Worm (Caenorhabditis elegans) whole organism, L3 larva: Measurements from ENCODE around the gene B0034.4.

ENCODE experiments used
- R02D3.7 ChIP-seq: fragments of 150-350 bp; optimal IDR thresholded peaks from 2 replicates; lab custom pipeline; 2014; ENCODE audit warnings: missing biosample characterization, missing genetic modification characterization
- ZK546.5 ChIP-seq: sonication (generic microtip); optimal IDR thresholded peaks from 2 replicates; lab custom pipeline; 2017; ENCODE audit warnings: missing biosample characterization, missing genetic modification characterization
- aly-2 ChIP-seq: fragments of 150-350 bp; optimal IDR thresholded peaks from 2 replicates; lab custom pipeline; 2014; ENCODE audit warnings: missing biosample characterization, missing genetic modification characterization
- ama-1 ChIP-seq: fragments of 150-350 bp; optimal IDR thresholded peaks from 2 replicates; lab custom pipeline; 2018
- ceh-28 ChIP-seq: fragments of 150-350 bp; optimal IDR thresholded peaks from 2 replicates; lab custom pipeline; 2014; ENCODE audit warnings: missing biosample characterization, missing genetic modification reagents, missing genetic modification characterization
- ceh-82 ChIP-seq: fragments of 150-350 bp; optimal IDR thresholded peaks from 2 replicates; lab custom pipeline; 2014; ENCODE audit warnings: missing biosample characterization, missing genetic modification characterization
- ceh-9 ChIP-seq: sonication (generic microtip); optimal IDR thresholded peaks from 2 replicates; lab custom pipeline; 2018; ENCODE audit warnings: missing biosample characterization, missing genetic modification characterization
- egl-5 ChIP-seq: fragments of 150-350 bp; optimal IDR thresholded peaks from 2 replicates; lab custom pipeline; 2017; ENCODE audit warnings: missing biosample characterization, missing genetic modification reagents, missing genetic modification characterization, inconsistent platforms
- elt-1 ChIP-seq: fragments of 150-350 bp; optimal IDR thresholded peaks from 2 replicates; lab custom pipeline; 2014; ENCODE audit warnings: missing biosample characterization, missing genetic modification characterization
- elt-2 ChIP-seq: sonication (generic microtip); optimal IDR thresholded peaks from 2 replicates; lab custom pipeline; 2016; ENCODE audit warnings: missing genetic modification reagents, mild to moderate bottlenecking, missing genetic modification characterization, missing compliant biosample characterization
- eor-1 ChIP-seq, 2 experiments: fragments of 150-350 bp; optimal IDR thresholded peaks; 2 replicates each; lab custom pipeline; 2014 to 2018; ENCODE audit warnings: missing biosample characterization in 2 of 2, missing genetic modification characterization in 2 of 2
- fkh-10 ChIP-seq: sonication (generic microtip); optimal IDR thresholded peaks from 2 replicates; lab custom pipeline; 2017; ENCODE audit warnings: missing biosample characterization, missing genetic modification reagents, missing genetic modification characterization
- fkh-2 ChIP-seq: fragments of 150-350 bp; optimal IDR thresholded peaks from 2 replicates; lab custom pipeline; 2014; ENCODE audit warnings: missing biosample characterization, missing genetic modification reagents, missing genetic modification characterization
- fos-1 ChIP-seq: fragments of 150-350 bp; optimal IDR thresholded peaks from 2 replicates; lab custom pipeline; 2014; ENCODE audit warnings: missing biosample characterization, missing genetic modification characterization
- hmg-11 ChIP-seq: sonication (generic microtip); optimal IDR thresholded peaks from 2 replicates; lab custom pipeline; 2016; ENCODE audit warnings: missing genetic modification characterization, missing compliant biosample characterization
- jun-1 ChIP-seq: fragments of 150-350 bp; optimal IDR thresholded peaks from 2 replicates; lab custom pipeline; 2014; ENCODE audit warnings: missing biosample characterization, missing genetic modification reagents, missing genetic modification characterization
- lin-39 ChIP-seq: fragments of 150-350 bp; optimal IDR thresholded peaks from 2 replicates; lab custom pipeline; 2018; ENCODE audit warnings: missing biosample characterization, missing genetic modification reagents, missing genetic modification characterization
- lsy-12 ChIP-seq: sonication (generic microtip); optimal IDR thresholded peaks from 2 replicates; lab custom pipeline; 2016; ENCODE audit warnings: mild to moderate bottlenecking, missing genetic modification characterization, missing compliant biosample characterization
- nfya-1 ChIP-seq: sonication (generic microtip); optimal IDR thresholded peaks from 2 replicates; lab custom pipeline; 2017; ENCODE audit warnings: missing genetic modification characterization, mild to moderate bottlenecking, missing compliant biosample characterization, antibody characterized with exemption, moderate library complexity; ENCODE audit not compliant: insufficient read depth
- nhr-12 ChIP-seq: fragments of 150-350 bp; optimal IDR thresholded peaks from 2 replicates; lab custom pipeline; 2014; ENCODE audit warnings: missing biosample characterization, missing genetic modification characterization
- nhr-23 ChIP-seq: fragments of 150-350 bp; optimal IDR thresholded peaks from 2 replicates; lab custom pipeline; 2014; ENCODE audit warnings: missing biosample characterization, missing genetic modification reagents, missing genetic modification characterization
- nhr-237 ChIP-seq: fragments of 150-350 bp; optimal IDR thresholded peaks from 2 replicates; lab custom pipeline; 2014; ENCODE audit warnings: missing biosample characterization, missing genetic modification characterization
- nhr-25 ChIP-seq: sonication (generic microtip); optimal IDR thresholded peaks from 2 replicates; lab custom pipeline; 2017; ENCODE audit warnings: missing biosample characterization, missing genetic modification characterization
- nhr-28 ChIP-seq: fragments of 150-350 bp; optimal IDR thresholded peaks from 2 replicates; lab custom pipeline; 2014; ENCODE audit warnings: missing biosample characterization, missing genetic modification characterization
- nhr-43 ChIP-seq: sonication (generic microtip); optimal IDR thresholded peaks from 2 replicates; lab custom pipeline; 2016; ENCODE audit warnings: mild to moderate bottlenecking, missing genetic modification characterization, missing compliant biosample characterization; ENCODE audit not compliant: poor library complexity, severe bottlenecking
- nhr-67 ChIP-seq: fragments of 150-350 bp; optimal IDR thresholded peaks from 2 replicates; lab custom pipeline; 2014; ENCODE audit warnings: missing biosample characterization, missing genetic modification characterization
- pha-4 ChIP-seq: fragments of 150-350 bp; optimal IDR thresholded peaks from 2 replicates; lab custom pipeline; 2014; ENCODE audit warnings: missing biosample characterization, missing genetic modification reagents, missing genetic modification characterization
- sea-2 ChIP-seq: fragments of 150-350 bp; sonication (generic microtip); optimal IDR thresholded peaks from 4 replicates; lab custom pipeline; 2014; ENCODE audit warnings: missing biosample characterization, missing genetic modification reagents, missing genetic modification characterization
- skn-1 ChIP-seq: fragments of 150-350 bp; optimal IDR thresholded peaks from 2 replicates; lab custom pipeline; 2014; ENCODE audit warnings: missing biosample characterization, missing genetic modification characterization
- tbx-2 ChIP-seq: sonication (generic microtip); optimal IDR thresholded peaks from 2 replicates; lab custom pipeline; 2016; ENCODE audit warnings: mild to moderate bottlenecking, missing genetic modification characterization, missing compliant biosample characterization
- unc-39 ChIP-seq: sonication (generic microtip); optimal IDR thresholded peaks from 4 replicates; lab custom pipeline; 2017; ENCODE audit warnings: missing biosample characterization, missing genetic modification characterization
- unc-62 ChIP-seq: fragments of 150-350 bp; sonication (generic microtip); optimal IDR thresholded peaks from 4 replicates; lab custom pipeline; 2014; ENCODE audit warnings: missing biosample characterization, missing genetic modification reagents, missing genetic modification characterization
- zag-1 ChIP-seq: fragments of 150-350 bp; optimal IDR thresholded peaks from 2 replicates; lab custom pipeline; 2014; ENCODE audit warnings: missing biosample characterization, missing genetic modification characterization
- ztf-4 ChIP-seq: fragments of 150-350 bp; optimal IDR thresholded peaks from 2 replicates; lab custom pipeline; 2014; ENCODE audit warnings: missing biosample characterization, missing genetic modification characterization

Gene B0034.4

ce11 chrII:5957803-5958367, 11.4 kb downstream of the B0034.4 start:
- TF ChIP-seq elt-2 (tag; lab: Kevin White, UChicago) (no peak), ztf-4 (no peak), fkh-10 (GFP tag; lab: Kevin White, UChicago) (peak; percentile 54), nhr-28 (tag; lab: Kevin White, UChicago) (no peak), nhr-237 (tag; lab: Kevin White, UChicago) (no peak), hmg-11 (tag; lab: Kevin White, UChicago) (peak; percentile 21), nhr-43 (tag; lab: Kevin White, UChicago) (no peak), nhr-12 (tag; lab: Kevin White, UChicago) (no peak), nhr-25 (tag; lab: Kevin White, UChicago) (no peak), lsy-12 (tag; lab: Kevin White, UChicago) (no peak), ama-1 (lab: Kevin White, UChicago) (no peak), nhr-67 (tag; lab: Kevin White, UChicago) (no peak), sea-2 (GFP tag; lab: Kevin White, UChicago) (no peak), fos-1 (tag; lab: Kevin White, UChicago) (no peak), ceh-9 (tag; lab: Kevin White, UChicago) (no peak)
- TF ChIP-seq, all 47 proteins: peak for 2

ce11 chrII:5956583-5956982, 12.7 kb downstream of the B0034.4 start, which contains the start of gene casy-1:
casy-1 (minus strand) TSS chrII:5956683.
- no peak for TF ChIP-seq lin-39 (tag; lab: Kevin White, UChicago)
- no peak for TF ChIP-seq ceh-82 (tag; lab: Kevin White, UChicago)
- no peak for TF ChIP-seq nhr-23 (tag; lab: Kevin White, UChicago)
- no peak for TF ChIP-seq fkh-10 (GFP tag; lab: Kevin White, UChicago)
- TF ChIP-seq zag-1 (tag; lab: Kevin White, UChicago), result no peak
- no peak for TF ChIP-seq nhr-237 (tag; lab: Kevin White, UChicago)
- TF ChIP-seq nhr-12 (tag; lab: Kevin White, UChicago), result no peak
- TF ChIP-seq unc-39 (tag; lab: Kevin White, UChicago), result no peak
- no peak for TF ChIP-seq jun-1 (tag; lab: Kevin White, UChicago)
- TF ChIP-seq tbx-2 (tag; lab: Kevin White, UChicago), result no peak
- no peak for TF ChIP-seq elt-2 (tag; lab: Kevin White, UChicago)
- no peak for TF ChIP-seq pha-4 (tag; lab: Kevin White, UChicago)
- no peak for TF ChIP-seq aly-2 (tag; lab: Kevin White, UChicago)
- TF ChIP-seq eor-1 (tag; optimal IDR thresholded peaks at IDR 0.05; lab: Kevin White, UChicago), result no peak
- no peak for TF ChIP-seq fos-1 (tag; lab: Kevin White, UChicago)
- no peak for TF ChIP-seq fkh-2
- no peak for TF ChIP-seq nhr-28 (tag; lab: Kevin White, UChicago)
- TF ChIP-seq, all 47 proteins: peak for 0

- TF ChIP-seq nfya-1 (tag; lab: Kevin White, UChicago) (peak; percentile 14), R02D3.7 (tag; lab: Kevin White, UChicago) (no peak), egl-5 (tag; lab: Kevin White, UChicago) (peak; percentile 30), eor-1 (tag; optimal IDR thresholded peaks at IDR 0.05; lab: Kevin White, UChicago) (no peak), unc-39 (tag; lab: Kevin White, UChicago) (no peak), ceh-28 (tag; lab: Kevin White, UChicago) (no peak), unc-62 (peak; percentile 12), lin-39 (tag; lab: Kevin White, UChicago) (peak; percentile 39)
Observed at ce11 chrII:5955638-5956167, 13.6 kb downstream of the B0034.4 start.

- TF ChIP-seq lin-39 (tag; lab: Kevin White, UChicago) (peak; percentile 54), nfya-1 (tag; lab: Kevin White, UChicago) (peak; percentile 35), ceh-28 (tag; lab: Kevin White, UChicago) (no peak)
Observed at ce11 chrII:5952214-5952613, 17.1 kb downstream of the B0034.4 start.

ce11 chrII:5951745-5952144, 17.6 kb downstream of the B0034.4 start:
- TF ChIP-seq nhr-12 (tag; lab: Kevin White, UChicago), result no peak
- TF ChIP-seq sea-2 (GFP tag; lab: Kevin White, UChicago), result no peak
- no peak for TF ChIP-seq aly-2 (tag; lab: Kevin White, UChicago)
- no peak for TF ChIP-seq nhr-67 (tag; lab: Kevin White, UChicago)
- TF ChIP-seq ZK546.5 (tag; lab: Kevin White, UChicago), result no peak
- TF ChIP-seq elt-1 (tag; lab: Kevin White, UChicago), result no peak
- no peak for TF ChIP-seq nhr-28 (tag; lab: Kevin White, UChicago)
- no peak for TF ChIP-seq skn-1
- no peak for TF ChIP-seq ztf-4
- TF ChIP-seq lsy-12 (tag; lab: Kevin White, UChicago), result no peak
- no peak for TF ChIP-seq unc-39 (tag; lab: Kevin White, UChicago)
- TF ChIP-seq nhr-25 (tag; lab: Kevin White, UChicago), result no peak
